Fruit fly (Drosophila melanogaster) whole organism, prepupa: ENCODE data around the gene Glg1.

ENCODE experiments used
- CG10631 ChIP-seq: fragments of 200-800 bp; sonication (Bioruptor generic); optimal IDR thresholded peaks from 2 replicates; lab custom pipeline; 2016; ENCODE audit warnings: missing biosample characterization, missing genetic modification characterization
- CG11294 ChIP-seq: fragments of 200-800 bp; sonication (Bioruptor generic); IDR thresholded peaks from 2 replicates; pipeline ENCODE4 v1.3.6; 2022; ENCODE audit warnings: missing biosample characterization, missing genetic modification characterization
- CG11902 ChIP-seq: fragments of 200-800 bp; sonication (Bioruptor generic); optimal IDR thresholded peaks from 3 replicates; lab custom pipeline; 2016; ENCODE audit warnings: missing biosample characterization, missing genetic modification characterization
- CG15336 ChIP-seq: fragments of 200-800 bp; sonication (Bioruptor generic); IDR thresholded peaks from 2 replicates; pipeline ENCODE4 v1.3.6; 2022; ENCODE audit warnings: missing biosample characterization, missing genetic modification characterization
- CG1621 ChIP-seq: fragments of 200-800 bp; sonication (Bioruptor generic); optimal IDR thresholded peaks from 3 replicates; lab custom pipeline; 2018; ENCODE audit warnings: missing biosample characterization, mild to moderate bottlenecking, missing genetic modification characterization
- CG16779 ChIP-seq: fragments of 200-800 bp; sonication (Bioruptor generic); optimal IDR thresholded peaks from 3 replicates; lab custom pipeline; 2017; ENCODE audit warnings: missing biosample characterization, mild to moderate bottlenecking, missing genetic modification characterization
- CG3032 ChIP-seq: fragments of 200-800 bp; optimal IDR thresholded peaks from 2 replicates; lab custom pipeline; 2019; ENCODE audit warnings: missing biosample characterization, mild to moderate bottlenecking, missing genetic modification characterization, moderate library complexity
- CG32006 ChIP-seq: fragments of 200-800 bp; sonication (Bioruptor generic); optimal IDR thresholded peaks from 3 replicates; lab custom pipeline; 2017; ENCODE audit warnings: missing biosample characterization, mild to moderate bottlenecking, missing genetic modification characterization
- CG3919 ChIP-seq: fragments of 200-800 bp; sonication (Bioruptor generic); optimal IDR thresholded peaks from 3 replicates; lab custom pipeline; 2016; ENCODE audit warnings: missing biosample characterization, missing genetic modification characterization
- CG6792 ChIP-seq: fragments of 200-800 bp; sonication (Bioruptor generic); optimal IDR thresholded peaks from 3 replicates; lab custom pipeline; 2016; ENCODE audit warnings: missing biosample characterization, missing genetic modification characterization
- CG7368 ChIP-seq: fragments of 200-800 bp; sonication (Bioruptor generic); optimal IDR thresholded peaks from 3 replicates; lab custom pipeline; 2016; ENCODE audit warnings: missing biosample characterization, missing genetic modification characterization
- CG8319 ChIP-seq: fragments of 200-800 bp; sonication (Bioruptor generic); optimal IDR thresholded peaks from 3 replicates; lab custom pipeline; 2016; ENCODE audit warnings: missing biosample characterization, missing genetic modification characterization
- CG8632 ChIP-seq: fragments of 200-800 bp; sonication (Bioruptor generic); optimal IDR thresholded peaks from 3 replicates; lab custom pipeline; 2016; ENCODE audit warnings: missing biosample characterization, missing genetic modification characterization
- CG9139 ChIP-seq: fragments of 200-800 bp; sonication (Bioruptor generic); optimal IDR thresholded peaks from 3 replicates; lab custom pipeline; 2017; ENCODE audit warnings: missing biosample characterization, mild to moderate bottlenecking, missing genetic modification characterization
- Eip75B ChIP-seq: fragments of 200-800 bp; sonication (Bioruptor generic); optimal IDR thresholded peaks from 3 replicates; lab custom pipeline; 2016; ENCODE audit warnings: missing biosample characterization, missing genetic modification characterization
- Eip78C ChIP-seq: fragments of 200-800 bp; sonication (Bioruptor generic); peaks from one replicate; lab custom pipeline; 2016; ENCODE audit warnings: missing biosample characterization, missing genetic modification characterization
- Eip93F ChIP-seq: fragments of 200-800 bp; sonication (Bioruptor generic); optimal IDR thresholded peaks from 2 replicates; lab custom pipeline; 2016; ENCODE audit warnings: missing biosample characterization, mild to moderate bottlenecking, missing genetic modification characterization
- Ets21C ChIP-seq: fragments of 200-800 bp; sonication (Bioruptor generic); optimal IDR thresholded peaks from 3 replicates; lab custom pipeline; 2016; ENCODE audit warnings: missing biosample characterization, missing genetic modification characterization
- Ets96B ChIP-seq: fragments of 200-800 bp; optimal IDR thresholded peaks from 2 replicates; lab custom pipeline; 2019; ENCODE audit warnings: missing biosample characterization, mild to moderate bottlenecking, missing genetic modification characterization, moderate library complexity
- Hr38 ChIP-seq: sonication (Bioruptor generic); optimal IDR thresholded peaks from 2 replicates; lab custom pipeline; 2016; ENCODE audit warnings: missing biosample characterization, missing genetic modification characterization
- Hr39 ChIP-seq: fragments of 200-800 bp; sonication (Bioruptor generic); optimal IDR thresholded peaks from 2 replicates; lab custom pipeline; 2016; ENCODE audit warnings: missing biosample characterization, missing genetic modification characterization
- Lpt ChIP-seq: fragments of 200-800 bp; sonication (Bioruptor generic); optimal IDR thresholded peaks from 3 replicates; lab custom pipeline; 2016; ENCODE audit warnings: missing biosample characterization, missing genetic modification characterization
- Met ChIP-seq: fragments of 200-800 bp; sonication (Bioruptor generic); optimal IDR thresholded peaks from 3 replicates; lab custom pipeline; 2016; ENCODE audit warnings: missing biosample characterization, missing genetic modification characterization
- OdsH ChIP-seq: fragments of 200-800 bp; sonication (Bioruptor generic); optimal IDR thresholded peaks from 3 replicates; lab custom pipeline; 2016; ENCODE audit warnings: missing biosample characterization, missing genetic modification characterization
- Sox14 ChIP-seq: fragments of 200-800 bp; sonication (Bioruptor generic); optimal IDR thresholded peaks from 3 replicates; lab custom pipeline; 2016; ENCODE audit warnings: missing biosample characterization, missing genetic modification characterization
- acj6 ChIP-seq: fragments of 200-800 bp; sonication (Bioruptor generic); optimal IDR thresholded peaks from 3 replicates; lab custom pipeline; 2016; ENCODE audit warnings: missing biosample characterization, missing genetic modification characterization
- esn ChIP-seq: fragments of 200-800 bp; sonication (Bioruptor generic); optimal IDR thresholded peaks from 2 replicates; lab custom pipeline; 2016; ENCODE audit warnings: missing biosample characterization, mild to moderate bottlenecking, missing genetic modification characterization, moderate library complexity
- lz ChIP-seq: fragments of 200-800 bp; sonication (Bioruptor generic); optimal IDR thresholded peaks from 3 replicates; lab custom pipeline; 2016; ENCODE audit warnings: missing biosample characterization, missing genetic modification characterization
- net ChIP-seq: fragments of 200-800 bp; sonication (Bioruptor generic); optimal IDR thresholded peaks from 3 replicates; lab custom pipeline; 2016; ENCODE audit warnings: missing biosample characterization, missing genetic modification characterization
- spab ChIP-seq: fragments of 200-800 bp; sonication (Bioruptor generic); optimal IDR thresholded peaks from 2 replicates; lab custom pipeline; 2017; ENCODE audit warnings: missing biosample characterization, mild to moderate bottlenecking, missing genetic modification characterization, missing genetic modification reagents
- ss ChIP-seq, 2 experiments: fragments of 200-800 bp; sonication (Bioruptor generic); optimal IDR thresholded peaks; 2 replicates in 1 of 2; 3 replicates in 1 of 2; lab custom pipeline; 2017 to 2018; ENCODE audit warnings: mild to moderate bottlenecking in 2 of 2, missing biosample characterization in 2 of 2, missing genetic modification characterization in 2 of 2, moderate library complexity in 1 of 2
- svp ChIP-seq: fragments of 200-800 bp; sonication (Bioruptor generic); peaks from one replicate; lab custom pipeline; 2016; ENCODE audit warnings: missing biosample characterization, missing genetic modification characterization
- vri ChIP-seq: fragments of 200-800 bp; sonication (Bioruptor generic); optimal IDR thresholded peaks from 3 replicates; lab custom pipeline; 2016; ENCODE audit warnings: missing biosample characterization, mild to moderate bottlenecking, missing genetic modification characterization

Gene Glg1

dm6 chr3L:21509488-21510122, 2.3 kb upstream of the Glg1 start (continued):
- TF ChIP-seq spab (GFP tag; lab: Kevin White, UChicago) (peak; percentile 13), CG11902 (GFP tag; lab: Kevin White, UChicago) (no peak), Met (peak; percentile 66), CG11294 (no peak), CG1621 (tag; lab: Kevin White, UChicago) (no peak), Lpt (peak; percentile 53), acj6 (GFP tag; lab: Kevin White, UChicago) (peak; percentile 73), Ets96B (tag; lab: Kevin White, UChicago) (peak; percentile 51), CG7368 (GFP tag; lab: Kevin White, UChicago) (peak; percentile 54), CG8319 (GFP tag; lab: Kevin White, UChicago) (peak; percentile 36), net (GFP tag; lab: Kevin White, UChicago) (peak; percentile 68), CG9139 (GFP tag; lab: Kevin White, UChicago) (no peak), CG3919 (GFP tag; lab: Kevin White, UChicago) (peak; percentile 77), CG3032 (tag; lab: Kevin White, UChicago) (peak; percentile 62), ss (GFP tag; optimal IDR thresholded peaks at IDR 0.05; lab: Kevin White, UChicago) (peak; percentile 0 to 27), Eip93F (GFP tag; lab: Kevin White, UChicago) (no peak), CG32006 (GFP tag; lab: Kevin White, UChicago) (peak; percentile 80), CG16779 (no peak), Sox14 (peak; percentile 49)
- TF ChIP-seq, all 60 proteins: peak for 44

dm6 chr3L:21508621-21509020, 1.3 kb upstream of the Glg1 start:
- peak; percentile 45 for TF ChIP-seq Eip78C (GFP tag; lab: Kevin White, UChicago)
- no peak for TF ChIP-seq Hr38 (GFP tag; lab: Kevin White, UChicago)
- no peak for TF ChIP-seq svp
- no peak for TF ChIP-seq esn (GFP tag; lab: Kevin White, UChicago)
- no peak for TF ChIP-seq CG16779
- no peak for TF ChIP-seq Eip75B (GFP tag; lab: Kevin White, UChicago)
- TF ChIP-seq lz, result no peak
- TF ChIP-seq Sox14, result no peak
- no peak for TF ChIP-seq OdsH

dm6 chr3L:21507955-21508354, 617 bp upstream of the Glg1 start:
- TF ChIP-seq CG32006 (GFP tag; lab: Kevin White, UChicago) (no peak), CG9139 (GFP tag; lab: Kevin White, UChicago) (no peak), CG6792 (GFP tag; lab: Kevin White, UChicago) (no peak)

- TF ChIP-seq vri (GFP tag; lab: Kevin White, UChicago), result peak; percentile 49
- TF ChIP-seq lz, result peak; percentile 2
- no peak for TF ChIP-seq Eip75B (GFP tag; lab: Kevin White, UChicago)
- peak; percentile 8 for TF ChIP-seq Hr39 (GFP tag; lab: Kevin White, UChicago)
- no peak for TF ChIP-seq acj6 (GFP tag; lab: Kevin White, UChicago)
- no peak for TF ChIP-seq CG8632 (GFP tag; lab: Kevin White, UChicago)
- TF ChIP-seq CG15336, result 0 out of 2 replicates have a peak, but pooled peaks have one; percentile 12
- TF ChIP-seq CG3919 (GFP tag; lab: Kevin White, UChicago), result no peak
- no peak for TF ChIP-seq Ets21C (GFP tag; lab: Kevin White, UChicago)
- TF ChIP-seq, all 60 proteins: peak for 4
These were observed 5.4 kb downstream of the Glg1 start for dm6 chr3L:21501928-21502327.

- no peak for TF ChIP-seq CG10631 (GFP tag; lab: Kevin White, UChicago)
- TF ChIP-seq vri (GFP tag; lab: Kevin White, UChicago), result peak; percentile 24
- TF ChIP-seq, all 60 proteins: peak for 1
These were observed 6.2 kb downstream of the Glg1 start, which contains the start of gene Est-Q for dm6 chr3L:21501172-21501571. Gene Est-Q, plus strand, starts transcription at chr3L:21501421.
